Fruit fly (Drosophila melanogaster): ENCODE data around the gene Naa30B.

Naa30B gene

dm6 chr3L:1475157-1475556 is 3.3 kb upstream of the Naa30B start, which contains the start of gene Ptp61F:
TSS of gene Ptp61F (minus strand) at chr3L:1475257.
- no peak for TF ChIP-seq noc (tag; optimal IDR thresholded peaks at IDR 0.05)

- TF ChIP-seq noc (tag; optimal IDR thresholded peaks at IDR 0.05) = no peak
Measured at dm6 chr3L:1471037-1471436, 823 bp downstream of the Naa30B start.

dm6 chr3L:1469241-1469640 is 2.6 kb downstream of the Naa30B start:
- TF ChIP-seq noc (tag; optimal IDR thresholded peaks at IDR 0.05) = no peak

- no peak for TF ChIP-seq noc (tag; optimal IDR thresholded peaks at IDR 0.05)
Measured at dm6 chr3L:1464465-1464864, 7.4 kb downstream of the Naa30B start.

dm6 chr3L:1463547-1463946 is 8.3 kb downstream of the Naa30B start, which contains the start of gene rho:
TSS of gene rho (plus strand) at chr3L:1463811.
- TF ChIP-seq noc (tag; optimal IDR thresholded peaks at IDR 0.05) = no peak

dm6 chr3L:1461831-1462230 is 10.0 kb downstream of the Naa30B start:
- TF ChIP-seq noc (tag; optimal IDR thresholded peaks at IDR 0.05) = no peak

- TF ChIP-seq noc (tag; optimal IDR thresholded peaks at IDR 0.05) = no peak
Measured at dm6 chr3L:1457998-1458728, 13.7 kb downstream of the Naa30B start.

- no peak for TF ChIP-seq noc (tag; optimal IDR thresholded peaks at IDR 0.05)
Measured at dm6 chr3L:1457281-1457680, 14.6 kb downstream of the Naa30B start.

dm6 chr3L:1450940-1451339 is 20.9 kb downstream of the Naa30B start:
- TF ChIP-seq noc (tag; optimal IDR thresholded peaks at IDR 0.05) = no peak

- TF ChIP-seq noc (tag; optimal IDR thresholded peaks at IDR 0.05) = no peak
Measured at dm6 chr3L:1447803-1448517, 23.9 kb downstream of the Naa30B start.

- TF ChIP-seq noc (tag; optimal IDR thresholded peaks at IDR 0.05) = no peak
Measured at dm6 chr3L:1442906-1443305, 29.0 kb downstream of the Naa30B start.

dm6 chr3L:1442309-1442708 is 29.6 kb downstream of the Naa30B start:
- no peak for TF ChIP-seq noc (tag; optimal IDR thresholded peaks at IDR 0.05)

- no peak for TF ChIP-seq noc (tag; optimal IDR thresholded peaks at IDR 0.05)
Measured at dm6 chr3L:1440999-1441398, 30.9 kb downstream of the Naa30B start.

- no peak for TF ChIP-seq noc (tag; optimal IDR thresholded peaks at IDR 0.05)
Measured at dm6 chr3L:1437772-1438171, 34.1 kb downstream of the Naa30B start, which contains the start of gene SA2. TSS of gene SA2 (minus strand) at chr3L:1437872.

dm6 chr3L:1431489-1432053 is 40.3 kb downstream of the Naa30B start:
- no peak for TF ChIP-seq noc (tag; optimal IDR thresholded peaks at IDR 0.05)

dm6 chr3L:1424488-1424887 is 47.4 kb downstream of the Naa30B start:
- TF ChIP-seq noc (tag; optimal IDR thresholded peaks at IDR 0.05) = no peak

dm6 chr3L:1423371-1423770 is 48.5 kb downstream of the Naa30B start, which contains the start of gene CG9173:
TSS of gene CG9173 (minus strand) at chr3L:1423471.
- TF ChIP-seq noc (tag; optimal IDR thresholded peaks at IDR 0.05) = no peak
